Worm (Caenorhabditis elegans): Measurements from ENCODE around the gene srt-55.

DNA sequence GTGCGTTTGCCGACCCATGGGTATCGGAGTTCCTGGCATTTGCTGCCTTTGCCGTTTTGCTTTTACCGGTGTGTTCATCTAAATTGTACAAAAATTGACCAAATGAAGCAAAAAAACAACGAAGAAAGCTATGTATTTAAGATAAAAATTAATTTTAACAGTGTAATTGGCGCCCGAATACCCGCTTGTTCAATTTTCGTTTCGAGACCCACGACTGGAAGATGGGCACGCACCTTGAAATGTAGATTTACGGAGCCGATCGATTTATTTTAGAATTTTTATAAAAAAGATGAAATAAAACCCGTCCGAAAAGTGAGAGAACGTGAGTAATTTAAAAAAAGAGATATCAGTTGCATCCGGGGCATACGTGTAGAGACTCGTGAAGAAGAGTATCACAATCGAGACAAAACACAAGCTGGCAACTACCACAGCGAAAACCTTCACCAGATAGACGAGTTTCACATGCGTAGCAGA, 17.7 kb downstream of the srt-55 start, which contains the start of gene hal-2:
- TF ChIP-seq him-1 (tag; optimal IDR thresholded peaks at IDR 0.05) (no peak), W03F9.2 (tag; optimal IDR thresholded peaks at IDR 0.05) (no peak), dao-5 (tag; optimal IDR thresholded peaks at IDR 0.05) (no peak)
